Worm (Caenorhabditis elegans) whole organism, L4/young adult: ENCODE measurements around the gene sri-46.

ENCODE experiments used
- dao-5 ChIP-seq: sonication (generic microtip); optimal IDR thresholded peaks from 2 replicates; lab custom pipeline; 2016; ENCODE audit warnings: missing genotype, missing genetic modification characterization, moderate library complexity, missing compliant biosample characterization
- him-1 ChIP-seq: sonication (generic microtip); optimal IDR thresholded peaks from 2 replicates; lab custom pipeline; 2016; ENCODE audit warnings: missing genotype, missing genetic modification reagents, missing genetic modification characterization, missing compliant biosample characterization

ce11 chrII:691550-691949, 20.6 kb upstream of the sri-46 start, which contains the start of gene T02H6.3:
- no peak for TF ChIP-seq dao-5 (tag; lab: Kevin White, UChicago)
- TF ChIP-seq him-1 (tag; lab: Kevin White, UChicago), result no peak
